Fruit fly (Drosophila melanogaster) whole organism, pupa: Measurements from ENCODE around the gene Hph.

ENCODE experiments used
- CG10348 ChIP-seq: fragments of 200-800 bp; sonication (Bioruptor generic); IDR thresholded peaks from 2 replicates; pipeline ENCODE4 v1.3.6; 2022; ENCODE audit warnings: missing biosample characterization, missing genetic modification characterization
- CG12605 ChIP-seq: fragments of 200-800 bp; sonication (Bioruptor generic); IDR thresholded peaks from 2 replicates; pipeline ENCODE4 v1.3.6; 2022; ENCODE audit warnings: missing biosample characterization, missing genetic modification characterization
- CG13204 ChIP-seq: fragments of 200-800 bp; sonication (Bioruptor generic); optimal IDR thresholded peaks from 2 replicates; lab custom pipeline; 2018; ENCODE audit warnings: missing biosample characterization, mild to moderate bottlenecking, missing genetic modification characterization, moderate library complexity
- CG14655 ChIP-seq: fragments of 200-800 bp; sonication (Bioruptor generic); optimal IDR thresholded peaks from 3 replicates; lab custom pipeline; 2017; ENCODE audit warnings: mild to moderate bottlenecking, missing biosample characterization, missing genetic modification reagents, missing genetic modification characterization
- CG32121 ChIP-seq: fragments of 200-800 bp; sonication (Bioruptor generic); IDR thresholded peaks from 2 replicates; pipeline ENCODE4 v1.3.6; 2022; ENCODE audit warnings: missing biosample characterization, missing genetic modification characterization
- CG4496 ChIP-seq: fragments of 200-800 bp; sonication (Bioruptor generic); IDR thresholded peaks from 3 replicates; pipeline ENCODE4 v1.3.6; 2022; ENCODE audit warnings: missing biosample characterization, missing genetic modification characterization
- CG8159 ChIP-seq: fragments of 200-800 bp; sonication (Bioruptor generic); optimal IDR thresholded peaks from 3 replicates; lab custom pipeline; 2018; ENCODE audit warnings: missing biosample characterization, mild to moderate bottlenecking, missing genetic modification characterization, moderate library complexity
- CG8301 ChIP-seq: fragments of 200-800 bp; sonication (Bioruptor generic); optimal IDR thresholded peaks from 2 replicates; lab custom pipeline; 2018; ENCODE audit warnings: missing biosample characterization, mild to moderate bottlenecking, missing genetic modification characterization
- EcR ChIP-seq: fragments of 200-800 bp; sonication (Bioruptor generic); optimal IDR thresholded peaks from 3 replicates; lab custom pipeline; 2019; ENCODE audit warnings: missing biosample characterization, missing genetic modification characterization, mild to moderate bottlenecking, moderate library complexity, missing genetic modification reagents
- Ets98B ChIP-seq: fragments of 200-800 bp; sonication (Bioruptor generic); IDR thresholded peaks from 2 replicates; pipeline ENCODE4 v1.3.6; 2022; ENCODE audit warnings: missing biosample characterization, missing genetic modification characterization
- Pif1B ChIP-seq: fragments of 200-800 bp; sonication (Bioruptor generic); optimal IDR thresholded peaks from 3 replicates; lab custom pipeline; 2016; ENCODE audit warnings: missing biosample characterization, missing genetic modification characterization
- Snoo ChIP-seq: fragments of 200-800 bp; sonication (Bioruptor generic); optimal IDR thresholded peaks from 3 replicates; lab custom pipeline; 2017; ENCODE audit warnings: missing biosample characterization, mild to moderate bottlenecking, missing genetic modification characterization, inconsistent platforms
- fd96Ca ChIP-seq: fragments of 200-800 bp; sonication (Bioruptor generic); IDR thresholded peaks from 3 replicates; pipeline ENCODE4 v1.3.6; 2022; ENCODE audit warnings: missing biosample characterization, missing genetic modification characterization

dm6 chr3R:5309234-5309798 is 52.5 kb downstream of the Hph start:
- TF ChIP-seq Snoo (tag; lab: Kevin White, UChicago) (no peak), CG8159 (no peak), Ets98B (no peak), CG4496 (no peak), CG10348 (GFP tag; lab: Robert Waterston, UW) (no peak), CG13204 (no peak), CG12605 (GFP tag; lab: Robert Waterston, UW) (no peak), Pif1B (GFP tag; lab: Kevin White, UChicago) (no peak), EcR (GFP tag; lab: Kevin White, UChicago) (no peak), CG32121 (GFP tag; lab: Robert Waterston, UW) (no peak), CG8301 (tag; lab: Kevin White, UChicago) (no peak), CG14655 (no peak), fd96Ca (GFP tag; lab: Robert Waterston, UW) (no peak)
